Fruit fly (Drosophila melanogaster): ENCODE data around the gene lost.

dm6 chr3R:4452345-4453044 is 49.6 kb downstream of the lost start:
- no peak for TF ChIP-seq CG11617 (GFP tag; optimal IDR thresholded peaks at IDR 0.05)
- no peak for TF ChIP-seq pad (GFP tag; optimal IDR thresholded peaks at IDR 0.05)
- TF ChIP-seq Crg-1 (GFP tag; optimal IDR thresholded peaks at IDR 0.05), result no peak
- TF ChIP-seq CG7045 (GFP tag; optimal IDR thresholded peaks at IDR 0.05), result peak; percentile 2
- TF ChIP-seq bab1 (GFP tag; optimal IDR thresholded peaks at IDR 0.05), result no peak
- TF ChIP-seq CG12768 (GFP tag; optimal IDR thresholded peaks at IDR 0.05), result peak; percentile 23
- TF ChIP-seq ovo (GFP tag; optimal IDR thresholded peaks at IDR 0.05), result no peak
- no peak for TF ChIP-seq CG14711 (tag; optimal IDR thresholded peaks at IDR 0.05)
- TF ChIP-seq tj (GFP tag; optimal IDR thresholded peaks at IDR 0.05), result no peak
- TF ChIP-seq toe (GFP tag; optimal IDR thresholded peaks at IDR 0.05), result no peak
